Fruit fly (Drosophila melanogaster) whole organism, prepupa: Measurements from ENCODE around the gene CG33710.

Experiments used
- CG10631 ChIP-seq: fragments of 200-800 bp; sonication (Bioruptor generic); optimal IDR thresholded peaks from 2 replicates; lab custom pipeline; 2016; ENCODE audit warnings: missing biosample characterization, missing genetic modification characterization
- CG11294 ChIP-seq: fragments of 200-800 bp; sonication (Bioruptor generic); IDR thresholded peaks from 2 replicates; pipeline ENCODE4 v1.3.6; 2022; ENCODE audit warnings: missing biosample characterization, missing genetic modification characterization
- CG11762 ChIP-seq: fragments of 200-800 bp; sonication (Bioruptor generic); optimal IDR thresholded peaks from 3 replicates; lab custom pipeline; 2016; ENCODE audit warnings: missing biosample characterization, missing genetic modification characterization; ENCODE audit not compliant: insufficient read depth
- CG1621 ChIP-seq: fragments of 200-800 bp; sonication (Bioruptor generic); optimal IDR thresholded peaks from 3 replicates; lab custom pipeline; 2018; ENCODE audit warnings: missing biosample characterization, mild to moderate bottlenecking, missing genetic modification characterization
- CG16779 ChIP-seq: fragments of 200-800 bp; sonication (Bioruptor generic); optimal IDR thresholded peaks from 3 replicates; lab custom pipeline; 2017; ENCODE audit warnings: missing biosample characterization, mild to moderate bottlenecking, missing genetic modification characterization
- CG3032 ChIP-seq: fragments of 200-800 bp; optimal IDR thresholded peaks from 2 replicates; lab custom pipeline; 2019; ENCODE audit warnings: missing biosample characterization, mild to moderate bottlenecking, missing genetic modification characterization, moderate library complexity
- CG31627 ChIP-seq: fragments of 200-800 bp; sonication (Bioruptor generic); optimal IDR thresholded peaks from 3 replicates; lab custom pipeline; 2016; ENCODE audit warnings: missing biosample characterization, missing genetic modification characterization
- CG32006 ChIP-seq: fragments of 200-800 bp; sonication (Bioruptor generic); optimal IDR thresholded peaks from 3 replicates; lab custom pipeline; 2017; ENCODE audit warnings: missing biosample characterization, mild to moderate bottlenecking, missing genetic modification characterization
- CG34406 ChIP-seq: fragments of 200-800 bp; sonication (Bioruptor generic); optimal IDR thresholded peaks from 3 replicates; lab custom pipeline; 2016; ENCODE audit warnings: missing biosample characterization, missing genetic modification characterization
- CG3919 ChIP-seq: fragments of 200-800 bp; sonication (Bioruptor generic); optimal IDR thresholded peaks from 3 replicates; lab custom pipeline; 2016; ENCODE audit warnings: missing biosample characterization, missing genetic modification characterization
- CG4318 ChIP-seq: fragments of 200-800 bp; sonication (Bioruptor generic); optimal IDR thresholded peaks from 3 replicates; lab custom pipeline; 2017; ENCODE audit warnings: missing biosample characterization, mild to moderate bottlenecking, missing genetic modification characterization
- CG6163 ChIP-seq: fragments of 200-800 bp; sonication (Bioruptor generic); IDR thresholded peaks from 3 replicates; pipeline ENCODE4 v1.3.6; 2022; ENCODE audit warnings: missing biosample characterization, missing genetic modification characterization
- CG6808 ChIP-seq: fragments of 200-800 bp; sonication (Bioruptor generic); optimal IDR thresholded peaks from 3 replicates; lab custom pipeline; 2017; ENCODE audit warnings: missing biosample characterization, missing genetic modification characterization, mild to moderate bottlenecking, moderate library complexity, missing genetic modification reagents
- CG8119 ChIP-seq: fragments of 200-800 bp; sonication (Bioruptor generic); IDR thresholded peaks from 3 replicates; pipeline ENCODE4 v1.3.6; 2022; ENCODE audit warnings: missing biosample characterization, missing genetic modification characterization
- CG8632 ChIP-seq: fragments of 200-800 bp; sonication (Bioruptor generic); optimal IDR thresholded peaks from 3 replicates; lab custom pipeline; 2016; ENCODE audit warnings: missing biosample characterization, missing genetic modification characterization
- CG9139 ChIP-seq: fragments of 200-800 bp; sonication (Bioruptor generic); optimal IDR thresholded peaks from 3 replicates; lab custom pipeline; 2017; ENCODE audit warnings: missing biosample characterization, mild to moderate bottlenecking, missing genetic modification characterization
- Eip78C ChIP-seq: fragments of 200-800 bp; sonication (Bioruptor generic); peaks from one replicate; lab custom pipeline; 2016; ENCODE audit warnings: missing biosample characterization, missing genetic modification characterization
- Eip93F ChIP-seq: fragments of 200-800 bp; sonication (Bioruptor generic); optimal IDR thresholded peaks from 2 replicates; lab custom pipeline; 2016; ENCODE audit warnings: missing biosample characterization, mild to moderate bottlenecking, missing genetic modification characterization
- Ets21C ChIP-seq: fragments of 200-800 bp; sonication (Bioruptor generic); optimal IDR thresholded peaks from 3 replicates; lab custom pipeline; 2016; ENCODE audit warnings: missing biosample characterization, missing genetic modification characterization
- Ets96B ChIP-seq: fragments of 200-800 bp; optimal IDR thresholded peaks from 2 replicates; lab custom pipeline; 2019; ENCODE audit warnings: missing biosample characterization, mild to moderate bottlenecking, missing genetic modification characterization, moderate library complexity
- Gug ChIP-seq: fragments of 200-800 bp; sonication (Bioruptor generic); IDR thresholded peaks from 2 replicates; pipeline ENCODE4 v1.3.6; 2022; ENCODE audit warnings: missing biosample characterization, missing genetic modification characterization
- Hr38 ChIP-seq: sonication (Bioruptor generic); optimal IDR thresholded peaks from 2 replicates; lab custom pipeline; 2016; ENCODE audit warnings: missing biosample characterization, missing genetic modification characterization
- Lpt ChIP-seq: fragments of 200-800 bp; sonication (Bioruptor generic); optimal IDR thresholded peaks from 3 replicates; lab custom pipeline; 2016; ENCODE audit warnings: missing biosample characterization, missing genetic modification characterization
- Met ChIP-seq: fragments of 200-800 bp; sonication (Bioruptor generic); optimal IDR thresholded peaks from 3 replicates; lab custom pipeline; 2016; ENCODE audit warnings: missing biosample characterization, missing genetic modification characterization
- Sox102F ChIP-seq: fragments of 200-800 bp; sonication (Bioruptor generic); optimal IDR thresholded peaks from 2 replicates; lab custom pipeline; 2016; ENCODE audit warnings: missing biosample characterization, mild to moderate bottlenecking, missing genetic modification characterization
- Sox14 ChIP-seq: fragments of 200-800 bp; sonication (Bioruptor generic); optimal IDR thresholded peaks from 3 replicates; lab custom pipeline; 2016; ENCODE audit warnings: missing biosample characterization, missing genetic modification characterization
- achi ChIP-seq: fragments of 200-800 bp; sonication (Bioruptor generic); optimal IDR thresholded peaks from 3 replicates; lab custom pipeline; 2016; ENCODE audit warnings: missing biosample characterization, missing genetic modification characterization
- cyc ChIP-seq: fragments of 200-800 bp; sonication (Bioruptor generic); optimal IDR thresholded peaks from 3 replicates; lab custom pipeline; 2016; ENCODE audit warnings: missing biosample characterization, missing genetic modification characterization
- dsx ChIP-seq: fragments of 200-800 bp; optimal IDR thresholded peaks from 3 replicates; lab custom pipeline; 2019; ENCODE audit warnings: missing biosample characterization, mild to moderate bottlenecking, missing genetic modification characterization, moderate library complexity; ENCODE audit not compliant: poor library complexity, severe bottlenecking
- eg ChIP-seq: fragments of 200-800 bp; sonication (Bioruptor generic); IDR thresholded peaks from 3 replicates; pipeline ENCODE4 v1.3.6; 2022; ENCODE audit warnings: missing biosample characterization, missing genetic modification characterization
- esn ChIP-seq: fragments of 200-800 bp; sonication (Bioruptor generic); optimal IDR thresholded peaks from 2 replicates; lab custom pipeline; 2016; ENCODE audit warnings: missing biosample characterization, mild to moderate bottlenecking, missing genetic modification characterization, moderate library complexity
- fd59A ChIP-seq: fragments of 200-800 bp; sonication (Bioruptor generic); optimal IDR thresholded peaks from 2 replicates; lab custom pipeline; 2017; ENCODE audit warnings: missing biosample characterization, mild to moderate bottlenecking, missing genetic modification characterization, missing genetic modification reagents
- fd85E ChIP-seq: fragments of 200-800 bp; sonication (Bioruptor generic); optimal IDR thresholded peaks from 3 replicates; lab custom pipeline; 2016; ENCODE audit warnings: missing biosample characterization, missing genetic modification characterization
- lz ChIP-seq: fragments of 200-800 bp; sonication (Bioruptor generic); optimal IDR thresholded peaks from 3 replicates; lab custom pipeline; 2016; ENCODE audit warnings: missing biosample characterization, missing genetic modification characterization
- net ChIP-seq: fragments of 200-800 bp; sonication (Bioruptor generic); optimal IDR thresholded peaks from 3 replicates; lab custom pipeline; 2016; ENCODE audit warnings: missing biosample characterization, missing genetic modification characterization
- spab ChIP-seq: fragments of 200-800 bp; sonication (Bioruptor generic); optimal IDR thresholded peaks from 2 replicates; lab custom pipeline; 2017; ENCODE audit warnings: missing biosample characterization, mild to moderate bottlenecking, missing genetic modification characterization, missing genetic modification reagents
- ss ChIP-seq, 2 experiments: fragments of 200-800 bp; sonication (Bioruptor generic); optimal IDR thresholded peaks; 2 replicates in 1 of 2; 3 replicates in 1 of 2; lab custom pipeline; 2017 to 2018; ENCODE audit warnings: mild to moderate bottlenecking in 2 of 2, missing biosample characterization in 2 of 2, missing genetic modification characterization in 2 of 2, moderate library complexity in 1 of 2
- svp ChIP-seq: fragments of 200-800 bp; sonication (Bioruptor generic); peaks from one replicate; lab custom pipeline; 2016; ENCODE audit warnings: missing biosample characterization, missing genetic modification characterization
- topi ChIP-seq: fragments of 200-800 bp; sonication (Bioruptor generic); optimal IDR thresholded peaks from 3 replicates; lab custom pipeline; 2016; ENCODE audit warnings: missing biosample characterization, missing genetic modification characterization

The CG33710 gene

dm6 chr3L:19961805-19962204, 9.2 kb upstream of the CG33710 start (continued):
- TF ChIP-seq Hr38 (no peak), CG4318 (GFP tag; lab: Kevin White, UChicago) (no peak), CG8632 (GFP tag; lab: Kevin White, UChicago) (peak; percentile 28), fd85E (GFP tag; lab: Kevin White, UChicago) (no peak), Lpt (no peak), Ets96B (tag; lab: Kevin White, UChicago) (peak; percentile 51), CG32006 (peak; percentile 25), Eip78C (peak; percentile 75), Sox14 (peak; percentile 5), svp (GFP tag; lab: Kevin White, UChicago) (peak; percentile 41), CG8119 (GFP tag; lab: Robert Waterston, UW) (peak; percentile 44; the same call in 2 of the 3 replicates), CG6808 (GFP tag; lab: Kevin White, UChicago) (peak; percentile 2), CG9139 (GFP tag; lab: Kevin White, UChicago) (peak; percentile 6), achi (peak; percentile 36), CG16779 (tag; lab: Kevin White, UChicago) (peak; percentile 8), CG1621 (tag; lab: Kevin White, UChicago) (no peak), topi (GFP tag; lab: Kevin White, UChicago) (no peak), cyc (GFP tag; lab: Kevin White, UChicago) (no peak), Sox102F (GFP tag; lab: Kevin White, UChicago) (peak; percentile 7), eg (GFP tag; lab: Robert Waterston, UW) (no peak), Met (GFP tag; lab: Kevin White, UChicago) (peak; percentile 23), CG31627 (peak; percentile 1), CG11762 (GFP tag; lab: Kevin White, UChicago) (no peak), spab (GFP tag; lab: Kevin White, UChicago) (peak; percentile 40), CG34406 (GFP tag; lab: Kevin White, UChicago) (no peak), Eip93F (GFP tag; lab: Kevin White, UChicago) (no peak), Ets21C (GFP tag; lab: Kevin White, UChicago) (no peak), Gug (no peak), lz (GFP tag; lab: Kevin White, UChicago) (peak; percentile 15), CG3919 (GFP tag; lab: Kevin White, UChicago) (no peak), CG11294 (GFP tag; lab: Robert Waterston, UW) (no peak)

DNA sequence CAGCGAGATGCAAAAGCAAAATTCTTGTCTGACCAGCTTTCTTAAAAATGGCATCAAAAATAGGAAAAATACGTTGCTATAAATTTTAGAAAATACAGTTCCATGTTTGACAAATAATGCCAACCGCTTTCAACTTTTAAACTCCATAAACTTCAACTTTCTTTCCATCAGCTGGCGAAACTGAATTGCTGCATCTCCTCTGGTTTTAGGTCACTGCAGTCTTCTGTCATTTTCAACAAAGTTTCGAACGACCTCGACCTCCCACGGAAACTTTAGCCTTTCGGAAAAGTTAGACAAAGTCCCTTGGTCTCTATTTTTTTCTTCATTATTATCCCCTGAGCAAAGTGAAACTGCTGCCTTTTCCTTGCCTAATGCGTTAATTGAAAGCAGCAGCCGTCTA, 3.1 kb upstream of the CG33710 start, which contains the start of gene CG42263:
Gene CG42263, minus strand, starts transcription at position 101 of the 400 bp plus-strand sequence.
- no peak for TF ChIP-seq dsx (GFP tag; lab: Kevin White, UChicago)
- TF ChIP-seq CG6163 (GFP tag; lab: Robert Waterston, UW) = no peak
- no peak for TF ChIP-seq ss (GFP tag; optimal IDR thresholded peaks at IDR 0.05; lab: Kevin White, UChicago)
- no peak for TF ChIP-seq fd59A (GFP tag; lab: Kevin White, UChicago)
- TF ChIP-seq CG3032 (tag; lab: Kevin White, UChicago) = no peak
- no peak for TF ChIP-seq lz (GFP tag; lab: Kevin White, UChicago)
- no peak for TF ChIP-seq CG16779 (tag; lab: Kevin White, UChicago)
- no peak for TF ChIP-seq Eip78C
- TF ChIP-seq CG11294 (GFP tag; lab: Robert Waterston, UW) = no peak
- no peak for TF ChIP-seq CG10631
- no peak for TF ChIP-seq Sox102F (GFP tag; lab: Kevin White, UChicago)
- TF ChIP-seq Eip93F (GFP tag; lab: Kevin White, UChicago) = no peak
- TF ChIP-seq esn = no peak
- no peak for TF ChIP-seq Hr38
- no peak for TF ChIP-seq spab (GFP tag; lab: Kevin White, UChicago)
- no peak for TF ChIP-seq Met (GFP tag; lab: Kevin White, UChicago)
- TF ChIP-seq achi = no peak
- no peak for TF ChIP-seq net (GFP tag; lab: Kevin White, UChicago)
